Fruit fly (Drosophila melanogaster) Kc167 (cell line): Measurements from ENCODE around the gene CG32572.

Experiments
- Myc ChIP-seq: fragments of >200 bp; optimal IDR thresholded peaks from 2 replicates; lab custom pipeline; 2017; ENCODE audit warnings: missing external identifiers
- Sin3A ChIP-seq: fragments of >200 bp; optimal IDR thresholded peaks from 2 replicates; lab custom pipeline; 2018; ENCODE audit warnings: missing external identifiers
- insv ChIP-seq: fragments of >200 bp; optimal IDR thresholded peaks from 3 replicates; lab custom pipeline; 2018; ENCODE audit warnings: missing external identifiers
- psq ChIP-seq: fragments of >200 bp; optimal IDR thresholded peaks from 2 replicates; lab custom pipeline; 2017; ENCODE audit warnings: missing external identifiers

- TF ChIP-seq psq (lab: Kevin White, UChicago) (no peak), insv (lab: Kevin White, UChicago) (no peak), Myc (lab: Kevin White, UChicago) (no peak), Sin3A (no peak)
Measured at dm6 chrX:16688106-16688459, 32.9 kb upstream of the CG32572 start.
